Fruit fly (Drosophila melanogaster) whole organism, wandering third instar larva: ENCODE results near the gene Bug22.

ENCODE experiments used
- Abd-B ChIP-seq: fragments of >200 bp; optimal IDR thresholded peaks from 2 replicates; lab custom pipeline; 2017; ENCODE audit warnings: missing biosample characterization, missing genetic modification characterization
- CG32264 ChIP-seq: fragments of 200-800 bp; sonication (Bioruptor generic); optimal IDR thresholded peaks from 2 replicates; lab custom pipeline; 2016; ENCODE audit warnings: missing biosample characterization, missing genetic modification characterization
- CG9705 ChIP-seq: fragments of 200-800 bp; sonication (Bioruptor generic); optimal IDR thresholded peaks from 2 replicates; lab custom pipeline; 2018; ENCODE audit warnings: missing biosample characterization, mild to moderate bottlenecking, missing genetic modification characterization
- CrebA ChIP-seq: fragments of 200-800 bp; sonication (Bioruptor generic); optimal IDR thresholded peaks from 2 replicates; lab custom pipeline; 2016; ENCODE audit warnings: missing biosample characterization, mild to moderate bottlenecking, missing genetic modification characterization, borderline replicate concordance
- Dfd ChIP-seq: fragments of >200 bp; optimal IDR thresholded peaks from 2 replicates; lab custom pipeline; 2017; ENCODE audit warnings: missing biosample characterization, missing genetic modification characterization
- Dif ChIP-seq: fragments of 200-275, 200-300 bp; sonication (Bioruptor generic); optimal IDR thresholded peaks from 2 replicates; lab custom pipeline; 2018; ENCODE audit warnings: missing biosample characterization, missing genetic modification characterization; ENCODE audit not compliant: partially characterized antibody
- GATAd ChIP-seq: sonication (Bioruptor generic); optimal IDR thresholded peaks from 2 replicates; lab custom pipeline; 2016; ENCODE audit warnings: missing biosample characterization, missing genetic modification characterization
- HLH106 ChIP-seq: fragments of 200-800 bp; optimal IDR thresholded peaks from 3 replicates; lab custom pipeline; 2019; ENCODE audit warnings: missing biosample characterization, mild to moderate bottlenecking, missing genetic modification characterization, moderate library complexity
- Hnf4 ChIP-seq: fragments of 200-800 bp; sonication (Bioruptor generic); optimal IDR thresholded peaks from 2 replicates; lab custom pipeline; 2016; ENCODE audit warnings: missing biosample characterization, mild to moderate bottlenecking, missing genetic modification characterization
- Hr78 ChIP-seq: fragments of >200 bp; optimal IDR thresholded peaks from 2 replicates; lab custom pipeline; 2017; ENCODE audit warnings: missing biosample characterization, missing genetic modification characterization
- Hr83 ChIP-seq: fragments of 200-300 bp; sonication (Bioruptor generic); optimal IDR thresholded peaks from 2 replicates; lab custom pipeline; 2016; ENCODE audit warnings: missing biosample characterization, mild to moderate bottlenecking, missing genetic modification characterization, moderate library complexity; ENCODE audit not compliant: poor library complexity, severe bottlenecking
- Jra ChIP-seq: sonication (Bioruptor generic); optimal IDR thresholded peaks from 2 replicates; lab custom pipeline; 2016; ENCODE audit warnings: missing biosample characterization, missing genetic modification characterization
- Mio ChIP-seq: sonication (Bioruptor generic); optimal IDR thresholded peaks from 2 replicates; lab custom pipeline; 2016; ENCODE audit warnings: missing biosample characterization, missing genetic modification characterization
- Myc ChIP-seq: fragments of >200 bp; optimal IDR thresholded peaks from 2 replicates; lab custom pipeline; 2017
- N ChIP-seq: fragments of >200 bp; optimal IDR thresholded peaks from 2 replicates; lab custom pipeline; 2018; ENCODE audit warnings: missing biosample characterization, missing external identifiers, missing genetic modification characterization
- OdsH ChIP-seq: fragments of 200-800 bp; sonication (Bioruptor generic); optimal IDR thresholded peaks from 2 replicates; lab custom pipeline; 2016; ENCODE audit warnings: missing biosample characterization, mild to moderate bottlenecking, missing genetic modification characterization
- Rel ChIP-seq, 2 experiments: fragments of 200-800 bp; sonication (Bioruptor generic) in 1 of 2; optimal IDR thresholded peaks; 2 replicates in 1 of 2; 3 replicates in 1 of 2; lab custom pipeline; 2016 to 2019; ENCODE audit warnings: mild to moderate bottlenecking in 2 of 2, missing biosample characterization in 2 of 2, missing genetic modification characterization in 2 of 2, moderate library complexity in 1 of 2
- Sp1 ChIP-seq: fragments of 200-800 bp; sonication (Bioruptor generic); optimal IDR thresholded peaks from 3 replicates; lab custom pipeline; 2019; ENCODE audit warnings: missing biosample characterization, mild to moderate bottlenecking, missing genetic modification characterization, moderate library complexity
- Vsx2 ChIP-seq: fragments of 200-300, 225-300 bp; sonication (Bioruptor generic); optimal IDR thresholded peaks from 2 replicates; lab custom pipeline; 2018; ENCODE audit warnings: missing biosample characterization, missing genetic modification characterization; ENCODE audit not compliant: partially characterized antibody
- br ChIP-seq: fragments of 200-800 bp; sonication (Bioruptor generic); optimal IDR thresholded peaks from 2 replicates; lab custom pipeline; 2016; ENCODE audit warnings: missing biosample characterization, missing genetic modification characterization
- brk ChIP-seq: fragments of 200-800 bp; sonication (Bioruptor generic); optimal IDR thresholded peaks from 2 replicates; lab custom pipeline; 2016; ENCODE audit warnings: missing biosample characterization, mild to moderate bottlenecking, missing genetic modification characterization
- dl ChIP-seq, 2 experiments: fragments of 175-275, 200-275 bp in 1 of 2; fragments of 200-275 bp in 1 of 2; sonication (Bioruptor generic); optimal IDR thresholded peaks; lab custom pipeline; 2018; ENCODE audit warnings: mild to moderate bottlenecking in 2 of 2, missing biosample characterization in 2 of 2, missing genetic modification characterization in 2 of 2, moderate library complexity in 2 of 2; ENCODE audit not compliant: partially characterized antibody in 2 of 2, insufficient read depth in 1 of 2
- dmrt93B ChIP-seq: fragments of 200-800 bp; sonication (Bioruptor generic); optimal IDR thresholded peaks from 2 replicates; lab custom pipeline; 2018; ENCODE audit warnings: missing biosample characterization, mild to moderate bottlenecking, missing genetic modification characterization
- dsf ChIP-seq: sonication (Bioruptor generic); optimal IDR thresholded peaks from 2 replicates; lab custom pipeline; 2016; ENCODE audit warnings: missing biosample characterization, missing genetic modification characterization, borderline replicate concordance
- ey ChIP-seq: fragments of 200-800 bp; sonication (Bioruptor generic); optimal IDR thresholded peaks from 2 replicates; lab custom pipeline; 2016; ENCODE audit warnings: missing biosample characterization, missing genetic modification characterization
- foxo ChIP-seq, 2 experiments: fragments of 200-800 bp; sonication (Bioruptor generic); optimal IDR thresholded peaks; 2 replicates in 1 of 2; 3 replicates in 1 of 2; lab custom pipeline; 2016 to 2017; ENCODE audit warnings: missing biosample characterization in 2 of 2, missing genetic modification characterization in 2 of 2
- fru ChIP-seq: fragments of 200-800 bp; sonication (Bioruptor generic); optimal IDR thresholded peaks from 3 replicates; lab custom pipeline; 2016; ENCODE audit warnings: missing biosample characterization, mild to moderate bottlenecking, missing genetic modification characterization
- h ChIP-seq: fragments of 200-800 bp; sonication (Bioruptor generic); optimal IDR thresholded peaks from 3 replicates; lab custom pipeline; 2016; ENCODE audit warnings: missing biosample characterization, mild to moderate bottlenecking, missing genetic modification characterization
- jim ChIP-seq: fragments of 175-275, 200-325 bp; sonication (Bioruptor generic); optimal IDR thresholded peaks from 2 replicates; lab custom pipeline; 2016; ENCODE audit warnings: missing biosample characterization, mild to moderate bottlenecking, missing genetic modification characterization
- lola ChIP-seq: fragments of >200 bp; optimal IDR thresholded peaks from 2 replicates; lab custom pipeline; 2017; ENCODE audit warnings: missing biosample characterization, missing genetic modification characterization
- pan ChIP-seq: fragments of >200 bp; optimal IDR thresholded peaks from 2 replicates; lab custom pipeline; 2017
- psq ChIP-seq: fragments of 200-800 bp; sonication (Bioruptor generic); optimal IDR thresholded peaks from 3 replicates; lab custom pipeline; 2017; ENCODE audit warnings: missing biosample characterization, mild to moderate bottlenecking, missing genetic modification characterization, moderate library complexity
- rgr ChIP-seq: fragments of 200-800 bp; sonication (Bioruptor generic); optimal IDR thresholded peaks from 3 replicates; lab custom pipeline; 2016; ENCODE audit warnings: missing biosample characterization, mild to moderate bottlenecking, missing genetic modification characterization
- sage ChIP-seq: fragments of 200-800 bp; sonication (Bioruptor generic); optimal IDR thresholded peaks from 2 replicates; lab custom pipeline; 2016; ENCODE audit warnings: missing biosample characterization, mild to moderate bottlenecking, missing genetic modification characterization
- sv ChIP-seq: fragments of 200-800 bp; sonication (Bioruptor generic); optimal IDR thresholded peaks from 3 replicates; lab custom pipeline; 2016; ENCODE audit warnings: missing biosample characterization, missing genetic modification characterization
- tai ChIP-seq: sonication (Bioruptor generic); optimal IDR thresholded peaks from 2 replicates; lab custom pipeline; 2016; ENCODE audit warnings: missing biosample characterization, missing genetic modification characterization
- usp ChIP-seq: fragments of >200 bp; optimal IDR thresholded peaks from 2 replicates; lab custom pipeline; 2017; ENCODE audit warnings: missing biosample characterization, missing genetic modification characterization
- woc ChIP-seq: sonication (Bioruptor generic); optimal IDR thresholded peaks from 2 replicates; lab custom pipeline; 2016; ENCODE audit warnings: missing biosample characterization, mild to moderate bottlenecking, missing genetic modification characterization

The Bug22 gene

DNA sequence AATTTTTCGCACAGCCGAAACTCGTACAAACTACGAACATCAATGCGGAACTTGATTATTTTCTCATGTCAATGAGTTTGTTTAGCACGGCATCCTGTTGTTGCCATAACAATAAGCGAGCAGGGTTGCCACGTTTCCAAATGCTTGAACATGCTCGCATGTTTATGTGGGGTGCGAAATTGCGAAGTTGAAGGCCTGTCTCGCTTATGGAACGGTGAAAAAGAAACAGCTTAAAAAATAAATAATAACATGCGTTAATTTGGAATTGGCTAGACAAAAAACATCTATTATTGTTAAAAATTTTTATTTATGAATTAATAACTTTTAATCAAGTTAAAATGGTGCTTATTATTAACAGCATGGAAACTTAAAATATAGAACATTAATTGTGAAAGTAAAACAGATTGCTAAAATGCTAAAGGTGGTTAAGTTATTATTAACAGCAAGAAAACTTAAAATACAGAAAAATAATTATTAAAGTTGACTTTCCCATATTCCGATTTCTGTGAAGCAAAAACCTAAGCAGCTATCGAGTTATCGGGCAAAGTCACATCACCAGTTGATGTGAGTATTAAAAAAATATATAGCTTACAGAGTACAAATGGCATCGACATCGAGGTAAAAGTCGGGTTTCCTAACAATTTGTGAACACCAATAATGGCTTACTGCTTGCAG is at the start of gene Bug22, which contains the start of gene TfIIB:
Gene Bug22 (minus strand): TSS at position 117 of the 675 bp plus-strand sequence.
Gene TfIIB (plus strand): TSS at position 537 of the 675 bp plus-strand sequence.
- TF ChIP-seq N = no peak
- peak; percentile 72 for TF ChIP-seq rgr
- TF ChIP-seq Rel (GFP tag; optimal IDR thresholded peaks at IDR 0.05; lab: Kevin White, UChicago) = no peak
- no peak for TF ChIP-seq Rel (tag; optimal IDR thresholded peaks at IDR 0.05; lab: Kevin White, UChicago)
- TF ChIP-seq tai = no peak
- no peak for TF ChIP-seq Dif
- peak; percentile 62 for TF ChIP-seq psq (GFP tag; lab: Kevin White, UChicago)
- TF ChIP-seq Abd-B (GFP tag; lab: Kevin White, UChicago) = no peak
- no peak for TF ChIP-seq Myc (lab: Kevin White, UChicago)
- TF ChIP-seq dsf (GFP tag; lab: Kevin White, UChicago) = peak; percentile 50
- TF ChIP-seq h (GFP tag; lab: Kevin White, UChicago) = no peak
- no peak for TF ChIP-seq Vsx2 (GFP tag; lab: Kevin White, UChicago)
- TF ChIP-seq CrebA (GFP tag; lab: Kevin White, UChicago) = no peak
- TF ChIP-seq dl (GFP tag; optimal IDR thresholded peaks at IDR 0.05; lab: Kevin White, UChicago; ENCODE audit: insufficient read depth in 1 of 2, partially characterized antibody in 2 of 2) = no peak
- no peak for TF ChIP-seq foxo (GFP tag; optimal IDR thresholded peaks at IDR 0.05; lab: Kevin White, UChicago)
- no peak for TF ChIP-seq Sp1 (GFP tag; lab: Kevin White, UChicago)
- TF ChIP-seq ey (GFP tag; lab: Kevin White, UChicago) = peak; percentile 70
- TF ChIP-seq lola (GFP tag; lab: Kevin White, UChicago) = no peak
- TF ChIP-seq OdsH = peak; percentile 69
- TF ChIP-seq jim (GFP tag; lab: Kevin White, UChicago) = peak; percentile 13
- TF ChIP-seq br (GFP tag; lab: Kevin White, UChicago) = no peak
- no peak for TF ChIP-seq dmrt93B (GFP tag; lab: Kevin White, UChicago)
- TF ChIP-seq sage (GFP tag; lab: Kevin White, UChicago) = no peak
- TF ChIP-seq GATAd (GFP tag; lab: Kevin White, UChicago) = no peak
- peak; percentile 94 for TF ChIP-seq Hr83 (GFP tag; lab: Kevin White, UChicago)
- TF ChIP-seq fru (GFP tag; lab: Kevin White, UChicago) = no peak
- no peak for TF ChIP-seq Mio (GFP tag; lab: Kevin White, UChicago)
- TF ChIP-seq pan = no peak
- TF ChIP-seq usp (GFP tag; lab: Kevin White, UChicago) = no peak
- no peak for TF ChIP-seq Hr78 (GFP tag; lab: Kevin White, UChicago)
- peak; percentile 65 for TF ChIP-seq HLH106
- no peak for TF ChIP-seq CG32264 (GFP tag; lab: Kevin White, UChicago)
- TF ChIP-seq Dfd (GFP tag; lab: Kevin White, UChicago) = no peak
- peak; percentile 63 for TF ChIP-seq sv (GFP tag; lab: Kevin White, UChicago)
- peak; percentile 66 for TF ChIP-seq Jra (GFP tag; lab: Kevin White, UChicago)
- peak; percentile 60 for TF ChIP-seq CG9705 (GFP tag; lab: Kevin White, UChicago)
- peak; percentile 79 for TF ChIP-seq Hnf4 (GFP tag; lab: Kevin White, UChicago)
- peak; percentile 86 for TF ChIP-seq woc (GFP tag; lab: Kevin White, UChicago)
- TF ChIP-seq brk (GFP tag; lab: Kevin White, UChicago) = no peak

DNA sequence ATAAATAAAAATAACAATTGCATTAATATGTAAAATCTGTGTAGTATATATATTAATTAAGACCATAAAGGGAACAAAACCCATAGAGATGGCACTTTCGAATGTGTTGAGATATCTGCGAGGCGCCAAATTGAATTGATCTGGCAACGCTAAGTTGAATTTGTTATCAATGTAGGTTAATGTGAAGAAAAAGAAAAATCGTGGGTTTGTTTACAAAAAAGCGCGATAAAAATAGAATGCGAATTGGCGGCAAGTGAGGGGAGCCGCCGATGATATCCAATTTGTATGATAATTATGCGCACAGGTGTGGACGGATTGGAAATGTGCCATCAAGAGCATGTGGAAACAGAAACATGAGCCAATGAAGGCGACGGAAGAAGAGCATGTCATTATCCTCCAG is 49.1 kb upstream of the Bug22 start:
- TF ChIP-seq GATAd (GFP tag; lab: Kevin White, UChicago) (peak; percentile 73), pan (no peak), foxo (GFP tag; optimal IDR thresholded peaks at IDR 0.05; lab: Kevin White, UChicago) (no peak)
